Worm (Caenorhabditis elegans): ENCODE results near the gene sru-6.

Gene sru-6

DNA sequence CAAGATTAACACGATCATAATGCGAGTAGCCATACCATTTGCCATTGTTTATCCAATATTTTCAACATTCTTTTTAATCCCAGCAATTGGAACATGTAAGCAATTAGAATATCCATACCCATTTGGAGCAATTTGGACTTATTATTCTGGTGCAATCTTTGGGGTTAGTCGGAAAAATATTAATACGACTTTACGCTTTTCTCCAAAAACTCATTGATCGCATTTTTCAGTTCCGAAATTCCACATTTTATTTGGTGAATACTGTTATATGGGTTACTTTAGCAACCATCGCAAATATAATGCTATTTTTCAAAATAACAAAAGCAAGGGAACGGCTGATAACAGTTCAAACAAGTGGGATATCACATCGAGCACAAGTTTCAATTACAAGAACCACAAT lies 3.6 kb upstream of the sru-6 start:
- TF ChIP-seq klf-2 (GFP tag; conservative IDR thresholded peaks at IDR 0.05), result no peak

DNA sequence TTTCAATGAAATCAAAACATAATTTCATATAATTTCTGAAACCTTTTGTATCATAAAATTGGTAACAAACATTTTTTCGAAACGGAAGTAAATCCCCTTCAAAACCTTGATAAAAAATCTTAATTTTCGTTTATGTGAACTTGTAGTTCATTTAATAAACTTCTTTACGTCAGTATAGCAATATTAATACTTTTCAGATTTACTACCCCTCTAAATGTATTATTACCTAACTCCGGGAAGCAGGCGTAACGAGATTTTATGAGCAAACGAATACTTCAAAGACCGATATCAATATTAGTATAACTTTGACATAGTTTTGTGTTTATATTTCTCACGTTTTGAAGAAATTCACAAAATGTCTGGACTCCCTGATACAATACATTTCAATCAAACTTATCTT lies 2.1 kb upstream of the sru-6 start, which contains the start of gene sru-1:
Gene sru-1 (plus strand): TSS at position 301 of the 400 bp plus-strand sequence.
- TF ChIP-seq T22C8.4 (GFP tag; IDR thresholded peaks at IDR 0.05) (no peak), med-1 (GFP tag; optimal IDR thresholded peaks at IDR 0.05; ENCODE audit: insufficient read depth) (no peak), ref-1 (GFP tag; conservative IDR thresholded peaks at IDR 0.05) (no peak), flt-1 (GFP tag; IDR thresholded peaks at IDR 0.05) (no peak), tab-1 (GFP tag; IDR thresholded peaks at IDR 0.05) (no peak), ztf-23 (GFP tag; IDR thresholded peaks at IDR 0.05) (no peak), cog-1 (tag; optimal IDR thresholded peaks at IDR 0.05) (no peak)

DNA sequence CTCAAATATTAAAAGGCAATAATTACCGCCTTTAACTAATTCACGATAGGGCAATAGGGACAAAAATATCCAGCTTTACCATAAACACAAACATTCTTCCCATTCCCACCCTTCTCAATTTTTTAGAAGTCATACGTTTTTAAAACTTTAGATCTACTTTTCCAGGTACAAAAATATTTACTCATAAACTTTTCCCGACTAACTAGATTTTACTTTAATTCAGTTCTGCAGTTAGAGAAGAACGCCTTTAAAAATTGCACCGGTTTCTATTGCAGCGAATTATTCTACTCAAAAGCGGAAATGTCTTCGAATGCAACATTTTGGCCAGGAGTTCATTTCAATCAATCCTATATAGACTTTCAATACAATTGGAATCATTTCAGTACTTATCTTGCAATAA lies 5.9 kb downstream of the sru-6 start, which contains the start of gene sru-3:
Gene sru-3 (plus strand): TSS at position 301 of the 400 bp plus-strand sequence.
- TF ChIP-seq ztf-23 (GFP tag; IDR thresholded peaks at IDR 0.05), result no peak
- TF ChIP-seq ztf-29 (GFP tag; IDR thresholded peaks at IDR 0.05), result no peak
- no peak for TF ChIP-seq tab-1 (GFP tag; IDR thresholded peaks at IDR 0.05)
- TF ChIP-seq T22C8.4 (GFP tag; IDR thresholded peaks at IDR 0.05), result no peak
- no peak for TF ChIP-seq ref-1 (GFP tag; conservative IDR thresholded peaks at IDR 0.05)
- no peak for TF ChIP-seq cog-1 (tag; optimal IDR thresholded peaks at IDR 0.05)

DNA sequence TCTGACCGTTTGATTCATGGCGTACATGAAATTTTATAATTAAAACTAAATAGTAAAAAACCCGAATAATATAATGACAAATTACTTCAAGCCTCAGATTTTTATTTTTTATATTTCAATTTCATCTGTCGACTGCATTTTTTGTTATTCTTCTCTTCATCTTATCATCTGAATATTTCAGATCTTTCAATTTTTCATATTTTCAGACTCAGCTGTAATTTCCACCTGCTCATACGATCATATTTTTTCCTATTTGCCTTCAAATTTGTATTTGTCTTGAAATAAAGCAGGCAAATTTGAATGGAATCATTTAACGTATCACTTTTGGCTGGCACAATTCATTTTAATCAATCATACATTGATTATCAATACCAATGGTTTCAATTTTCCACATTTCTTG lies 7.7 kb downstream of the sru-6 start, which contains the start of gene sru-4:
Gene sru-4 (plus strand): TSS at position 301 of the 400 bp plus-strand sequence.
- no peak for TF ChIP-seq T22C8.4 (GFP tag; IDR thresholded peaks at IDR 0.05)
- no peak for TF ChIP-seq tab-1 (GFP tag; IDR thresholded peaks at IDR 0.05)
- TF ChIP-seq cog-1 (tag; optimal IDR thresholded peaks at IDR 0.05), result no peak
- no peak for TF ChIP-seq ztf-23 (GFP tag; IDR thresholded peaks at IDR 0.05)
- no peak for TF ChIP-seq ref-1 (GFP tag; conservative IDR thresholded peaks at IDR 0.05)
- TF ChIP-seq ztf-29 (GFP tag; IDR thresholded peaks at IDR 0.05), result no peak
- no peak for TF ChIP-seq flt-1 (GFP tag; IDR thresholded peaks at IDR 0.05)
- TF ChIP-seq med-1 (GFP tag; optimal IDR thresholded peaks at IDR 0.05; ENCODE audit: insufficient read depth), result no peak
- no peak for TF ChIP-seq klf-2 (GFP tag; conservative IDR thresholded peaks at IDR 0.05)

DNA sequence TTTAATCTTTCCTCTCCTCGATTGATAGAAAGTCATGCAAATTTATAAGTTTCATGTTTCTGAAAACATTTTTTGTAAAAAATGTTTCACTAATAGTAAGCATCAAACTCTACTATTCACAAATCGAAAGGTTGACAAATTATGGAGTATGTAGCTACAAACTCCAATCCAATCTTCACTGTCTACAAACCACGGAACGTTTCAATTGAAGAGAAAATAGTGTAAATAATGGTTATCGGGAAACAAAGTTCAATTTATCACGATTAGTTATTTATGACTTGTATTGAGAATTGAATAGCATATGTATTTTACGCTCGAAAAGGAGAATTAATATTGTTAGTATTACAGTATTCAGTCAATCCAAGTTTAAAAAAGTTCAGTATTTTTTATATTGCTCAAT lies 9.2 kb downstream of the sru-6 start:
- TF ChIP-seq tab-1 (GFP tag; IDR thresholded peaks at IDR 0.05) (no peak), med-1 (GFP tag; optimal IDR thresholded peaks at IDR 0.05; ENCODE audit: insufficient read depth) (no peak), ref-1 (GFP tag; conservative IDR thresholded peaks at IDR 0.05) (no peak), T22C8.4 (GFP tag; IDR thresholded peaks at IDR 0.05) (no peak), klf-2 (GFP tag; conservative IDR thresholded peaks at IDR 0.05) (no peak), cog-1 (tag; optimal IDR thresholded peaks at IDR 0.05) (no peak), ztf-29 (GFP tag; IDR thresholded peaks at IDR 0.05) (no peak), flt-1 (GFP tag; IDR thresholded peaks at IDR 0.05) (no peak), ztf-23 (GFP tag; IDR thresholded peaks at IDR 0.05) (no peak)

DNA sequence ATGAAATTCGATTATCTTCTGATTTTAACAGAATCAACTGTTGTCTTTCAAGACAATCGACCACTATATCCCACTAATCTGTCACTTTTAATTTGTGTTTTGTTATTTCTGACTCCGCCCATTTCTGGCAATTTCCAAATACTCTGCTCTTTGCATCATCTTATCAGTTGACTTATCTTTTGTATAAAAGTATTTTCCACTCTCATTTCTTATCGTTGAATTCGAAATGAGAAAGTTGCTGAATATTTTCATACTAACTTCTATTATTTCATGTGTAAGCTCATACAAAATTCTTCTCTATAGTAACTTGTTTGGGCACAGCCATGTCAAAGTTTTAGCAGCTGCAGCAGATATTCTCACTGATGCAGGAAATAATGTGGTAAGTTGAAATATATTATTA lies 9.7 kb downstream of the sru-6 start, which contains the start of gene ugt-21:
Gene ugt-21 (plus strand): TSS at position 212 of the 400 bp plus-strand sequence.
- TF ChIP-seq T22C8.4 (GFP tag; IDR thresholded peaks at IDR 0.05), result no peak
- TF ChIP-seq cog-1 (tag; optimal IDR thresholded peaks at IDR 0.05), result no peak
- no peak for TF ChIP-seq ref-1 (GFP tag; conservative IDR thresholded peaks at IDR 0.05)
- TF ChIP-seq klf-2 (GFP tag; conservative IDR thresholded peaks at IDR 0.05), result no peak
- TF ChIP-seq med-1 (GFP tag; optimal IDR thresholded peaks at IDR 0.05; ENCODE audit: insufficient read depth), result no peak
- TF ChIP-seq tab-1 (GFP tag; IDR thresholded peaks at IDR 0.05), result no peak
- no peak for TF ChIP-seq ztf-23 (GFP tag; IDR thresholded peaks at IDR 0.05)
- no peak for TF ChIP-seq ztf-29 (GFP tag; IDR thresholded peaks at IDR 0.05)
- TF ChIP-seq flt-1 (GFP tag; IDR thresholded peaks at IDR 0.05), result no peak

DNA sequence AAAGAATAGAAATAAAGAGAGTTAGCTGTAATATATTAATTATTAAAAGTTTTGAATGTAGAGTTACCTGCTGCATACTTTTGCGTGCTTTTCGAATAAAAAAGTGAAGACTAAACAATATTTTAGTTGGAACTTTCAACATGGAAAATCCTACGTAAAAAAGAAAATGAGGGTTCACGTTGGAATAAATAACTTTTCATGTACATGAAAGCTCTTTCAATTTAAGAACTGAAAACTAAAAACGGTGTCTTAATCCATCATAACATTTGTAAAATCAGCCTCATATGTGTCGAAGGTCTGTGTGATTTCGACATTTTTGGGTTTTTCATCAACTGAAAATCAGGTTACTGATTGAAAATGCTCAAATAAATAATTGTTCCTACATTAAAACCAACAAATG lies 15.8 kb downstream of the sru-6 start, which contains the start of gene ttr-9:
Gene ttr-9 (minus strand): TSS at position 101 of the 400 bp plus-strand sequence.
- no peak for TF ChIP-seq ref-1 (GFP tag; conservative IDR thresholded peaks at IDR 0.05)
- no peak for TF ChIP-seq ztf-23 (GFP tag; IDR thresholded peaks at IDR 0.05)
- no peak for TF ChIP-seq cog-1 (tag; optimal IDR thresholded peaks at IDR 0.05)
- no peak for TF ChIP-seq flt-1 (GFP tag; IDR thresholded peaks at IDR 0.05)
- TF ChIP-seq klf-2 (GFP tag; conservative IDR thresholded peaks at IDR 0.05), result no peak
- TF ChIP-seq T22C8.4 (GFP tag; IDR thresholded peaks at IDR 0.05), result no peak
- TF ChIP-seq med-1 (GFP tag; optimal IDR thresholded peaks at IDR 0.05; ENCODE audit: insufficient read depth), result no peak
- TF ChIP-seq tab-1 (GFP tag; IDR thresholded peaks at IDR 0.05), result no peak
- TF ChIP-seq ztf-29 (GFP tag; IDR thresholded peaks at IDR 0.05), result no peak

DNA sequence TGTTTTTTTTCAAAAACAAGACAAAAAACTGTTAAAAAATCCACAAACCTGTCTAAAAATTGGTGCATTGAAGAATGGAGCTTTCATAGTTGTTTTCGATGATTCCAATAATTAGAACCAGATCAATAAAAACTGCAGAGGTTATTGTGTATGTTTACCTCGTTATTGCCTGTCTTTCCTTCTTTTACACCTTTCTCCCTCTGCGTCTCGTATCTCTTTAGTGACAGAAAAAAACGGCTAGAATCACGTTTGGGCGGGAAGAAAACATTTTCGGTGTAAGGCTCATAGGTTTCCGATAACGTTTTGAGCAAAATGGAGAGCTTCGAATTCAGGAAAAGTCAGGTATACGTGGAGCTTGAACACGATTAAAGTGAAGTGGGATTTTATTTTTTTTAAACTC lies 18.2 kb downstream of the sru-6 start, which contains the start of gene ethe-1:
Gene ethe-1 (minus strand): TSS at position 150 of the 400 bp plus-strand sequence.
- TF ChIP-seq flt-1 (GFP tag; IDR thresholded peaks at IDR 0.05), result no peak
- TF ChIP-seq cog-1 (tag; optimal IDR thresholded peaks at IDR 0.05), result no peak
- TF ChIP-seq T22C8.4 (GFP tag; IDR thresholded peaks at IDR 0.05), result no peak
- no peak for TF ChIP-seq med-1 (GFP tag; optimal IDR thresholded peaks at IDR 0.05; ENCODE audit: insufficient read depth)
- TF ChIP-seq tab-1 (GFP tag; IDR thresholded peaks at IDR 0.05), result no peak
- no peak for TF ChIP-seq ztf-23 (GFP tag; IDR thresholded peaks at IDR 0.05)
- no peak for TF ChIP-seq klf-2 (GFP tag; conservative IDR thresholded peaks at IDR 0.05)
- no peak for TF ChIP-seq ref-1 (GFP tag; conservative IDR thresholded peaks at IDR 0.05)
- no peak for TF ChIP-seq ztf-29 (GFP tag; IDR thresholded peaks at IDR 0.05)

DNA sequence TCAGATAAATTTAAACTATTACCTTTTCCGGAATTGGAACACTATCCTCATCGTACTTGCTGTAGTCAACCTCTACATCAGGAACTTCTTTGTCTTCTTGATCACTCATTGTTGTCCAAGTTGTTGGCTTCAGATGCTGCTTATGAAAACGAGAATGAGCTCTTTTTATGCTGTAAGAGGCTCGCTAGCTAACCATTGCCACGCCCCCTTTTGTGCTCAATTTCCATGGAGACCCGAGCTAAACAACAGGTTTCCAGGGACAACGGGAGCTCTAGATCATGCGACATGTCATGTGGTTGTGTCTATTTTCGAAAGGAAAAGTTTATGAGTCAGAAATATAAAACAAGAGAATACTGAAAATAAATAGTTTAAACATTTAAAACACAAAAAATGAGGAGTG lies 20.0 kb downstream of the sru-6 start, which contains the start of gene C33A12.4:
Gene C33A12.4 (minus strand): TSS at position 131 of the 400 bp plus-strand sequence.
- no peak for TF ChIP-seq tab-1 (GFP tag; IDR thresholded peaks at IDR 0.05)
- TF ChIP-seq ztf-29 (GFP tag; IDR thresholded peaks at IDR 0.05), result no peak
- TF ChIP-seq T22C8.4 (GFP tag; IDR thresholded peaks at IDR 0.05), result no peak
- TF ChIP-seq ztf-23 (GFP tag; IDR thresholded peaks at IDR 0.05), result no peak
- no peak for TF ChIP-seq ref-1 (GFP tag; conservative IDR thresholded peaks at IDR 0.05)
- TF ChIP-seq cog-1 (tag; optimal IDR thresholded peaks at IDR 0.05), result no peak
- TF ChIP-seq flt-1 (GFP tag; IDR thresholded peaks at IDR 0.05), result no peak
- TF ChIP-seq med-1 (GFP tag; optimal IDR thresholded peaks at IDR 0.05; ENCODE audit: insufficient read depth), result no peak
- TF ChIP-seq klf-2 (GFP tag; conservative IDR thresholded peaks at IDR 0.05), result no peak

DNA sequence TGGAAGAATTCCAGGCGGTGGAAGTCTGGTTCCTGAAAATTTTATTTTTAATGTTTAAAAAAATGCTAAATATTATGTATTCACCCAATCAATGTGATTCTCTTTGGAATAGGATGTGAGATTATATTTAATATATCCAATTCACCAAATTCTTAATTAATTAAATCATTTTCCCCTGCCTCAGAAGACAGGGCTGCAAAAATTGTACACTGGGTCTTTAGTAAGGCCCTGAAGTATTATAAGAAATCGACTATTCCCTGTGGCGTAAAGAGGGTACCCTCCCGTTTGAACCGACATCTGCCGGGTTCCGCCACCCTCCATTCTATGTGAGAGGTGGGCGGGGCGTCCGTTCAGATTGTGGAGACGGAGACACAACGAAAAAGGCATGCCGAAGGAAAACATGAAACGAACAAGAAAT lies 20.8 kb downstream of the sru-6 start:
- no peak for TF ChIP-seq ztf-29 (GFP tag; IDR thresholded peaks at IDR 0.05)
- TF ChIP-seq T22C8.4 (GFP tag; IDR thresholded peaks at IDR 0.05), result no peak
- TF ChIP-seq klf-2 (GFP tag; conservative IDR thresholded peaks at IDR 0.05), result no peak
- no peak for TF ChIP-seq tab-1 (GFP tag; IDR thresholded peaks at IDR 0.05)
- TF ChIP-seq flt-1 (GFP tag; IDR thresholded peaks at IDR 0.05), result no peak
- no peak for TF ChIP-seq ztf-23 (GFP tag; IDR thresholded peaks at IDR 0.05)
- TF ChIP-seq med-1 (GFP tag; optimal IDR thresholded peaks at IDR 0.05; ENCODE audit: insufficient read depth), result no peak
- TF ChIP-seq cog-1 (tag; optimal IDR thresholded peaks at IDR 0.05), result no peak
- no peak for TF ChIP-seq ref-1 (GFP tag; conservative IDR thresholded peaks at IDR 0.05)

Data from whole organism, midembryonic.